Worm (Caenorhabditis elegans): ENCODE data around the gene C04B4.5.

DNA sequence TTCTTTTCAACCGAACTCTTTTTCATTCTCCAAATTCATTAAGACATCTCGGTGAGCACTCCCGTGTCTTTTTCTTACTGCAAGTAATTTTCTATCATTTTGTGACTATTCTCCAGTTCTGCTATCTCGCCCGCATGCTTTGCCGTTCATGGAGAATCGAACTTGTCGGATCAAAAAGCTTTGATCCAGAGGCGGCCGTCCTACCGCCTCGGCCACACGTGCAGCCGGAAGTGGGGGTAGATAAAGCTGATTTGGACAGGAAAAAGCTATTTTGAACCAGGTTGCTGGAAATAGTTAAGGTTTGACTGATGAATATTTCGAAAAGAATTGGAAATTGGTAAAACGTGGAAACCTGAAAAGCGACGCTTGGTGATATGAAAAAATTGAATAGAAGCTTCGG is 16.1 kb upstream of the C04B4.5 start:
- TF ChIP-seq him-1 (tag; optimal IDR thresholded peaks at IDR 0.05) (no peak), W03F9.2 (tag; optimal IDR thresholded peaks at IDR 0.05) (no peak), dao-5 (tag; optimal IDR thresholded peaks at IDR 0.05) (no peak)
